Fruit fly (Drosophila melanogaster): ENCODE data around the gene scny.

DNA sequence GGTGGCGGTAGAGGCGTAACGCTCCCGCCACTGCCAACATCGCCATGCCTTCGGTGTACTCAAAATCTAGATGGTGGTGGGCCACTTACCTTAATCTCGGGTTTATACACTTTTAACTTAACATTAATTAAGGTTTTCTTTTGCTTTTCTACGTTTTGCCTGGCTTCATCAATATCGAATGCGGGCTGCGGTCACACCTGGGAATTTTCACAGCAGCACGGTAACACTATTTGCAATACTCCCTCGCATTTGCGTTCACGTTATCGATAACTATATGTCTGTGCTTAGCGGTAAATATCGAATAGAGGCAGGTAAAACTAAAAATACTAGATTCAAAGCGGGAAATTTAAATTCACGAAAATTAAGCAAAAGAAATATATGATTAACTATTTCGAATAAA lies 25.2 kb downstream of the scny start, which contains the start of gene Bre1:
- TF ChIP-seq CG12768 (GFP tag; optimal IDR thresholded peaks at IDR 0.05) (no peak), ovo (GFP tag; optimal IDR thresholded peaks at IDR 0.05) (no peak), pad (GFP tag; optimal IDR thresholded peaks at IDR 0.05) (no peak), cic (GFP tag; optimal IDR thresholded peaks at IDR 0.05) (no peak)
